Worm (Caenorhabditis elegans) whole organism, L3 larva: ENCODE measurements around the gene mig-39.
A peak's percentile ranks its signal among the peaks of the same experiment; 100 is the strongest.

ENCODE experiments used
- R02D3.7 ChIP-seq: fragments of 150-350 bp; optimal IDR thresholded peaks from 2 replicates; lab custom pipeline; 2014; ENCODE audit warnings: missing biosample characterization, missing genetic modification characterization
- ZK546.5 ChIP-seq: sonication (generic microtip); optimal IDR thresholded peaks from 2 replicates; lab custom pipeline; 2017; ENCODE audit warnings: missing biosample characterization, missing genetic modification characterization
- aly-2 ChIP-seq: fragments of 150-350 bp; optimal IDR thresholded peaks from 2 replicates; lab custom pipeline; 2014; ENCODE audit warnings: missing biosample characterization, missing genetic modification characterization
- ama-1 ChIP-seq: fragments of 150-350 bp; optimal IDR thresholded peaks from 2 replicates; lab custom pipeline; 2018
- ceh-16 ChIP-seq: sonication (generic microtip); optimal IDR thresholded peaks from 2 replicates; lab custom pipeline; 2017; ENCODE audit warnings: missing biosample characterization, missing genetic modification characterization
- ceh-28 ChIP-seq: fragments of 150-350 bp; optimal IDR thresholded peaks from 2 replicates; lab custom pipeline; 2014; ENCODE audit warnings: missing biosample characterization, missing genetic modification reagents, missing genetic modification characterization
- ceh-82 ChIP-seq: fragments of 150-350 bp; optimal IDR thresholded peaks from 2 replicates; lab custom pipeline; 2014; ENCODE audit warnings: missing biosample characterization, missing genetic modification characterization
- ceh-9 ChIP-seq: sonication (generic microtip); optimal IDR thresholded peaks from 2 replicates; lab custom pipeline; 2018; ENCODE audit warnings: missing biosample characterization, missing genetic modification characterization
- daf-12 ChIP-seq: fragments of 150-350 bp; optimal IDR thresholded peaks from 2 replicates; lab custom pipeline; 2014; ENCODE audit warnings: missing biosample characterization, missing genetic modification reagents, missing genetic modification characterization
- egl-27 ChIP-seq: sonication (generic microtip); optimal IDR thresholded peaks from 4 replicates; lab custom pipeline; 2017; ENCODE audit warnings: missing biosample characterization, missing genetic modification reagents, missing genetic modification characterization
- egl-5 ChIP-seq: fragments of 150-350 bp; optimal IDR thresholded peaks from 2 replicates; lab custom pipeline; 2017; ENCODE audit warnings: missing biosample characterization, missing genetic modification reagents, missing genetic modification characterization, inconsistent platforms
- elt-1 ChIP-seq: fragments of 150-350 bp; optimal IDR thresholded peaks from 2 replicates; lab custom pipeline; 2014; ENCODE audit warnings: missing biosample characterization, missing genetic modification characterization
- elt-2 ChIP-seq: sonication (generic microtip); optimal IDR thresholded peaks from 2 replicates; lab custom pipeline; 2016; ENCODE audit warnings: missing genetic modification reagents, mild to moderate bottlenecking, missing genetic modification characterization, missing compliant biosample characterization
- elt-3 ChIP-seq, 3 experiments: fragments of 150-350 bp in 1 of 3; sonication (generic microtip) in 2 of 3; optimal IDR thresholded peaks; 2 replicates in 2 of 3; 4 replicates in 1 of 3; lab custom pipeline; 2014 to 2017; ENCODE audit warnings: missing biosample characterization in 3 of 3, missing genetic modification characterization in 3 of 3
- eor-1 ChIP-seq, 2 experiments: fragments of 150-350 bp; optimal IDR thresholded peaks; 2 replicates each; lab custom pipeline; 2014 to 2018; ENCODE audit warnings: missing biosample characterization in 2 of 2, missing genetic modification characterization in 2 of 2
- fkh-10 ChIP-seq: sonication (generic microtip); optimal IDR thresholded peaks from 2 replicates; lab custom pipeline; 2017; ENCODE audit warnings: missing biosample characterization, missing genetic modification reagents, missing genetic modification characterization
- fkh-2 ChIP-seq: fragments of 150-350 bp; optimal IDR thresholded peaks from 2 replicates; lab custom pipeline; 2014; ENCODE audit warnings: missing biosample characterization, missing genetic modification reagents, missing genetic modification characterization
- fos-1 ChIP-seq: fragments of 150-350 bp; optimal IDR thresholded peaks from 2 replicates; lab custom pipeline; 2014; ENCODE audit warnings: missing biosample characterization, missing genetic modification characterization
- hmg-11 ChIP-seq: sonication (generic microtip); optimal IDR thresholded peaks from 2 replicates; lab custom pipeline; 2016; ENCODE audit warnings: missing genetic modification characterization, missing compliant biosample characterization
- jun-1 ChIP-seq: fragments of 150-350 bp; optimal IDR thresholded peaks from 2 replicates; lab custom pipeline; 2014; ENCODE audit warnings: missing biosample characterization, missing genetic modification reagents, missing genetic modification characterization
- lin-15B ChIP-seq: fragments of 150-350 bp; optimal IDR thresholded peaks from 2 replicates; lab custom pipeline; 2014; ENCODE audit warnings: missing biosample characterization, missing genetic modification characterization
- lin-39 ChIP-seq: fragments of 150-350 bp; optimal IDR thresholded peaks from 2 replicates; lab custom pipeline; 2018; ENCODE audit warnings: missing biosample characterization, missing genetic modification reagents, missing genetic modification characterization
- lsy-12 ChIP-seq: sonication (generic microtip); optimal IDR thresholded peaks from 2 replicates; lab custom pipeline; 2016; ENCODE audit warnings: mild to moderate bottlenecking, missing genetic modification characterization, missing compliant biosample characterization
- mdl-1 ChIP-seq: fragments of 150-350 bp; optimal IDR thresholded peaks from 2 replicates; lab custom pipeline; 2014; ENCODE audit warnings: missing biosample characterization, missing genetic modification characterization
- mml-1 ChIP-seq: fragments of 150-350 bp; sonication (generic microtip); optimal IDR thresholded peaks from 3 replicates; lab custom pipeline; 2014; ENCODE audit warnings: missing biosample characterization, missing genetic modification characterization
- nfya-1 ChIP-seq: sonication (generic microtip); optimal IDR thresholded peaks from 2 replicates; lab custom pipeline; 2017; ENCODE audit warnings: missing genetic modification characterization, mild to moderate bottlenecking, missing compliant biosample characterization, antibody characterized with exemption, moderate library complexity; ENCODE audit not compliant: insufficient read depth
- nhr-11 ChIP-seq: fragments of 150-350 bp; optimal IDR thresholded peaks from 2 replicates; lab custom pipeline; 2014; ENCODE audit warnings: missing biosample characterization, missing genetic modification characterization
- nhr-12 ChIP-seq: fragments of 150-350 bp; optimal IDR thresholded peaks from 2 replicates; lab custom pipeline; 2014; ENCODE audit warnings: missing biosample characterization, missing genetic modification characterization
- nhr-23 ChIP-seq: fragments of 150-350 bp; optimal IDR thresholded peaks from 2 replicates; lab custom pipeline; 2014; ENCODE audit warnings: missing biosample characterization, missing genetic modification reagents, missing genetic modification characterization
- nhr-25 ChIP-seq: sonication (generic microtip); optimal IDR thresholded peaks from 2 replicates; lab custom pipeline; 2017; ENCODE audit warnings: missing biosample characterization, missing genetic modification characterization
- nhr-28 ChIP-seq: fragments of 150-350 bp; optimal IDR thresholded peaks from 2 replicates; lab custom pipeline; 2014; ENCODE audit warnings: missing biosample characterization, missing genetic modification characterization
- nhr-43 ChIP-seq: sonication (generic microtip); optimal IDR thresholded peaks from 2 replicates; lab custom pipeline; 2016; ENCODE audit warnings: mild to moderate bottlenecking, missing genetic modification characterization, missing compliant biosample characterization; ENCODE audit not compliant: poor library complexity, severe bottlenecking
- nhr-67 ChIP-seq: fragments of 150-350 bp; optimal IDR thresholded peaks from 2 replicates; lab custom pipeline; 2014; ENCODE audit warnings: missing biosample characterization, missing genetic modification characterization
- nhr-76 ChIP-seq: fragments of 150-350 bp; sonication (generic microtip); optimal IDR thresholded peaks from 5 replicates; lab custom pipeline; 2014; ENCODE audit warnings: missing biosample characterization, missing genetic modification characterization
- nhr-77 ChIP-seq: fragments of 150-350 bp; optimal IDR thresholded peaks from 2 replicates; lab custom pipeline; 2014; ENCODE audit warnings: missing biosample characterization, missing genetic modification characterization
- pha-4 ChIP-seq: fragments of 150-350 bp; optimal IDR thresholded peaks from 2 replicates; lab custom pipeline; 2014; ENCODE audit warnings: missing biosample characterization, missing genetic modification reagents, missing genetic modification characterization
- pqm-1 ChIP-seq: fragments of 150-350 bp; optimal IDR thresholded peaks from 2 replicates; lab custom pipeline; 2017; ENCODE audit warnings: missing biosample characterization, missing genetic modification characterization, inconsistent platforms
- sea-2 ChIP-seq: fragments of 150-350 bp; sonication (generic microtip); optimal IDR thresholded peaks from 4 replicates; lab custom pipeline; 2014; ENCODE audit warnings: missing biosample characterization, missing genetic modification reagents, missing genetic modification characterization
- skn-1 ChIP-seq: fragments of 150-350 bp; optimal IDR thresholded peaks from 2 replicates; lab custom pipeline; 2014; ENCODE audit warnings: missing biosample characterization, missing genetic modification characterization
- snpc-4 ChIP-seq: fragments of 150-350 bp; optimal IDR thresholded peaks from 2 replicates; lab custom pipeline; 2014; ENCODE audit warnings: missing biosample characterization, missing genetic modification characterization
- tbx-2 ChIP-seq: sonication (generic microtip); optimal IDR thresholded peaks from 2 replicates; lab custom pipeline; 2016; ENCODE audit warnings: mild to moderate bottlenecking, missing genetic modification characterization, missing compliant biosample characterization
- unc-39 ChIP-seq: sonication (generic microtip); optimal IDR thresholded peaks from 4 replicates; lab custom pipeline; 2017; ENCODE audit warnings: missing biosample characterization, missing genetic modification characterization
- unc-62 ChIP-seq: fragments of 150-350 bp; sonication (generic microtip); optimal IDR thresholded peaks from 4 replicates; lab custom pipeline; 2014; ENCODE audit warnings: missing biosample characterization, missing genetic modification reagents, missing genetic modification characterization
- zag-1 ChIP-seq: fragments of 150-350 bp; optimal IDR thresholded peaks from 2 replicates; lab custom pipeline; 2014; ENCODE audit warnings: missing biosample characterization, missing genetic modification characterization
- ztf-11 ChIP-seq: fragments of 150-350 bp; optimal IDR thresholded peaks from 2 replicates; lab custom pipeline; 2014; ENCODE audit warnings: missing biosample characterization, missing genetic modification characterization

The mig-39 gene

ce11 chrIII:8466735-8467134, at the start of gene mig-39:
mig-39 (plus strand) TSS chrIII:8467035.
- no peak for TF ChIP-seq pha-4

- TF ChIP-seq lsy-12 (tag; lab: Kevin White, UChicago), result peak; percentile 95
- TF ChIP-seq elt-1 (tag; lab: Kevin White, UChicago), result peak; percentile 53
- TF ChIP-seq lin-39 (tag; lab: Kevin White, UChicago), result peak; percentile 91
- peak; percentile 85 for TF ChIP-seq fkh-2 (tag; lab: Kevin White, UChicago)
- peak; percentile 97 for TF ChIP-seq ceh-28
- TF ChIP-seq nhr-12 (tag; lab: Kevin White, UChicago), result no peak
- peak; percentile 86 for TF ChIP-seq R02D3.7 (tag; lab: Kevin White, UChicago)
- TF ChIP-seq elt-2 (tag; lab: Kevin White, UChicago), result peak; percentile 77
- peak; percentile 89 for TF ChIP-seq ceh-82 (tag; lab: Kevin White, UChicago)
- no peak for TF ChIP-seq elt-3 (tag; optimal IDR thresholded peaks at IDR 0.05; lab: Kevin White, UChicago)
- peak; percentile 35 for TF ChIP-seq sea-2 (GFP tag; lab: Kevin White, UChicago)
- no peak for TF ChIP-seq nhr-77 (tag; lab: Kevin White, UChicago)
- peak; percentile 76 for TF ChIP-seq tbx-2
- TF ChIP-seq pha-4, result peak; percentile 86
- TF ChIP-seq mml-1, result no peak
- TF ChIP-seq fos-1 (tag; lab: Kevin White, UChicago), result no peak
- TF ChIP-seq jun-1, result peak; percentile 67
- TF ChIP-seq ceh-16 (tag; lab: Kevin White, UChicago), result no peak
- peak; percentile 94 for TF ChIP-seq unc-62 (GFP tag; lab: Kevin White, UChicago)
- peak; percentile 30 for TF ChIP-seq unc-39 (tag; lab: Kevin White, UChicago)
- TF ChIP-seq mdl-1 (tag; lab: Kevin White, UChicago), result peak; percentile 74
- peak; percentile 93 for TF ChIP-seq egl-5 (tag; lab: Kevin White, UChicago)
- no peak for TF ChIP-seq egl-27 (tag; lab: Kevin White, UChicago)
- TF ChIP-seq hmg-11 (tag; lab: Kevin White, UChicago), result peak; percentile 76
- TF ChIP-seq snpc-4, result peak; percentile 79
- peak; percentile 94 for TF ChIP-seq lin-15B (tag; lab: Kevin White, UChicago)
- peak; percentile 79 for TF ChIP-seq pqm-1
- peak; percentile 32 for TF ChIP-seq skn-1
- TF ChIP-seq zag-1 (tag; lab: Kevin White, UChicago), result peak; percentile 82
- no peak for TF ChIP-seq aly-2 (tag; lab: Kevin White, UChicago)
- peak; percentile 5 for TF ChIP-seq ZK546.5 (tag; lab: Kevin White, UChicago)
- TF ChIP-seq fkh-10, result peak; percentile 58
- no peak for TF ChIP-seq eor-1 (tag; optimal IDR thresholded peaks at IDR 0.05; lab: Kevin White, UChicago)
- TF ChIP-seq ztf-11, result peak; percentile 24
- TF ChIP-seq ceh-9, result no peak
- peak; percentile 67 for TF ChIP-seq nhr-11 (tag; lab: Kevin White, UChicago)
- TF ChIP-seq ama-1, result no peak
- no peak for TF ChIP-seq nhr-67 (tag; lab: Kevin White, UChicago)
- TF ChIP-seq daf-12, result no peak
- no peak for TF ChIP-seq nhr-76 (tag; lab: Kevin White, UChicago)
- peak; percentile 43 for TF ChIP-seq nhr-43 (tag; lab: Kevin White, UChicago)
- TF ChIP-seq nfya-1 (tag; lab: Kevin White, UChicago), result peak; percentile 100
- TF ChIP-seq nhr-25, result peak; percentile 91
- peak; percentile 89 for TF ChIP-seq nhr-23 (tag; lab: Kevin White, UChicago)
- no peak for TF ChIP-seq nhr-28
Observed at ce11 chrIII:8417192-8417967, 49.5 kb upstream of the mig-39 start.
